Fruit fly (Drosophila melanogaster) whole organism, prepupa: Measurements from ENCODE around the gene CG15429.

Experiments used
- CG10669 ChIP-seq: fragments of 200-800 bp; sonication (Bioruptor generic); optimal IDR thresholded peaks from 3 replicates; lab custom pipeline; 2018; ENCODE audit warnings: missing biosample characterization, mild to moderate bottlenecking, missing genetic modification characterization, moderate library complexity
- CG11294 ChIP-seq: fragments of 200-800 bp; sonication (Bioruptor generic); IDR thresholded peaks from 2 replicates; pipeline ENCODE4 v1.3.6; 2022; ENCODE audit warnings: missing biosample characterization, missing genetic modification characterization
- CG11762 ChIP-seq: fragments of 200-800 bp; sonication (Bioruptor generic); optimal IDR thresholded peaks from 3 replicates; lab custom pipeline; 2016; ENCODE audit warnings: missing biosample characterization, missing genetic modification characterization; ENCODE audit not compliant: insufficient read depth
- CG11902 ChIP-seq: fragments of 200-800 bp; sonication (Bioruptor generic); optimal IDR thresholded peaks from 3 replicates; lab custom pipeline; 2016; ENCODE audit warnings: missing biosample characterization, missing genetic modification characterization
- CG1621 ChIP-seq: fragments of 200-800 bp; sonication (Bioruptor generic); optimal IDR thresholded peaks from 3 replicates; lab custom pipeline; 2018; ENCODE audit warnings: missing biosample characterization, mild to moderate bottlenecking, missing genetic modification characterization
- CG16779 ChIP-seq: fragments of 200-800 bp; sonication (Bioruptor generic); optimal IDR thresholded peaks from 3 replicates; lab custom pipeline; 2017; ENCODE audit warnings: missing biosample characterization, mild to moderate bottlenecking, missing genetic modification characterization
- CG3032 ChIP-seq: fragments of 200-800 bp; optimal IDR thresholded peaks from 2 replicates; lab custom pipeline; 2019; ENCODE audit warnings: missing biosample characterization, mild to moderate bottlenecking, missing genetic modification characterization, moderate library complexity
- CG31627 ChIP-seq: fragments of 200-800 bp; sonication (Bioruptor generic); optimal IDR thresholded peaks from 3 replicates; lab custom pipeline; 2016; ENCODE audit warnings: missing biosample characterization, missing genetic modification characterization
- CG32006 ChIP-seq: fragments of 200-800 bp; sonication (Bioruptor generic); optimal IDR thresholded peaks from 3 replicates; lab custom pipeline; 2017; ENCODE audit warnings: missing biosample characterization, mild to moderate bottlenecking, missing genetic modification characterization
- CG3919 ChIP-seq: fragments of 200-800 bp; sonication (Bioruptor generic); optimal IDR thresholded peaks from 3 replicates; lab custom pipeline; 2016; ENCODE audit warnings: missing biosample characterization, missing genetic modification characterization
- CG4318 ChIP-seq: fragments of 200-800 bp; sonication (Bioruptor generic); optimal IDR thresholded peaks from 3 replicates; lab custom pipeline; 2017; ENCODE audit warnings: missing biosample characterization, mild to moderate bottlenecking, missing genetic modification characterization
- CG6163 ChIP-seq: fragments of 200-800 bp; sonication (Bioruptor generic); IDR thresholded peaks from 3 replicates; pipeline ENCODE4 v1.3.6; 2022; ENCODE audit warnings: missing biosample characterization, missing genetic modification characterization
- CG6276 ChIP-seq: fragments of 200-800 bp; sonication (Bioruptor generic); optimal IDR thresholded peaks from 2 replicates; lab custom pipeline; 2017; ENCODE audit warnings: missing biosample characterization, mild to moderate bottlenecking, missing genetic modification characterization
- CG6792 ChIP-seq: fragments of 200-800 bp; sonication (Bioruptor generic); optimal IDR thresholded peaks from 3 replicates; lab custom pipeline; 2016; ENCODE audit warnings: missing biosample characterization, missing genetic modification characterization
- CG6854 ChIP-seq: fragments of 200-800 bp; sonication (Bioruptor generic); optimal IDR thresholded peaks from 2 replicates; lab custom pipeline; 2017; ENCODE audit warnings: missing biosample characterization, mild to moderate bottlenecking, missing genetic modification characterization
- CG7368 ChIP-seq: fragments of 200-800 bp; sonication (Bioruptor generic); optimal IDR thresholded peaks from 3 replicates; lab custom pipeline; 2016; ENCODE audit warnings: missing biosample characterization, missing genetic modification characterization
- CG8319 ChIP-seq: fragments of 200-800 bp; sonication (Bioruptor generic); optimal IDR thresholded peaks from 3 replicates; lab custom pipeline; 2016; ENCODE audit warnings: missing biosample characterization, missing genetic modification characterization
- CG8632 ChIP-seq: fragments of 200-800 bp; sonication (Bioruptor generic); optimal IDR thresholded peaks from 3 replicates; lab custom pipeline; 2016; ENCODE audit warnings: missing biosample characterization, missing genetic modification characterization
- CG9139 ChIP-seq: fragments of 200-800 bp; sonication (Bioruptor generic); optimal IDR thresholded peaks from 3 replicates; lab custom pipeline; 2017; ENCODE audit warnings: missing biosample characterization, mild to moderate bottlenecking, missing genetic modification characterization
- Eip75B ChIP-seq: fragments of 200-800 bp; sonication (Bioruptor generic); optimal IDR thresholded peaks from 3 replicates; lab custom pipeline; 2016; ENCODE audit warnings: missing biosample characterization, missing genetic modification characterization
- Eip93F ChIP-seq: fragments of 200-800 bp; sonication (Bioruptor generic); optimal IDR thresholded peaks from 2 replicates; lab custom pipeline; 2016; ENCODE audit warnings: missing biosample characterization, mild to moderate bottlenecking, missing genetic modification characterization
- Ets96B ChIP-seq: fragments of 200-800 bp; optimal IDR thresholded peaks from 2 replicates; lab custom pipeline; 2019; ENCODE audit warnings: missing biosample characterization, mild to moderate bottlenecking, missing genetic modification characterization, moderate library complexity
- Gug ChIP-seq: fragments of 200-800 bp; sonication (Bioruptor generic); IDR thresholded peaks from 2 replicates; pipeline ENCODE4 v1.3.6; 2022; ENCODE audit warnings: missing biosample characterization, missing genetic modification characterization
- Hr38 ChIP-seq: sonication (Bioruptor generic); optimal IDR thresholded peaks from 2 replicates; lab custom pipeline; 2016; ENCODE audit warnings: missing biosample characterization, missing genetic modification characterization
- Hr39 ChIP-seq: fragments of 200-800 bp; sonication (Bioruptor generic); optimal IDR thresholded peaks from 2 replicates; lab custom pipeline; 2016; ENCODE audit warnings: missing biosample characterization, missing genetic modification characterization
- Lpt ChIP-seq: fragments of 200-800 bp; sonication (Bioruptor generic); optimal IDR thresholded peaks from 3 replicates; lab custom pipeline; 2016; ENCODE audit warnings: missing biosample characterization, missing genetic modification characterization
- OdsH ChIP-seq: fragments of 200-800 bp; sonication (Bioruptor generic); optimal IDR thresholded peaks from 3 replicates; lab custom pipeline; 2016; ENCODE audit warnings: missing biosample characterization, missing genetic modification characterization
- Smox ChIP-seq: fragments of 200-800 bp; sonication (Bioruptor generic); optimal IDR thresholded peaks from 3 replicates; lab custom pipeline; 2016; ENCODE audit warnings: missing biosample characterization, missing genetic modification characterization
- Sox102F ChIP-seq: fragments of 200-800 bp; sonication (Bioruptor generic); optimal IDR thresholded peaks from 2 replicates; lab custom pipeline; 2016; ENCODE audit warnings: missing biosample characterization, mild to moderate bottlenecking, missing genetic modification characterization
- Sox14 ChIP-seq: fragments of 200-800 bp; sonication (Bioruptor generic); optimal IDR thresholded peaks from 3 replicates; lab custom pipeline; 2016; ENCODE audit warnings: missing biosample characterization, missing genetic modification characterization
- Sox15 ChIP-seq: fragments of 200-800 bp; sonication (Bioruptor generic); optimal IDR thresholded peaks from 3 replicates; lab custom pipeline; 2016; ENCODE audit warnings: missing biosample characterization, missing genetic modification characterization
- acj6 ChIP-seq: fragments of 200-800 bp; sonication (Bioruptor generic); optimal IDR thresholded peaks from 3 replicates; lab custom pipeline; 2016; ENCODE audit warnings: missing biosample characterization, missing genetic modification characterization
- cyc ChIP-seq: fragments of 200-800 bp; sonication (Bioruptor generic); optimal IDR thresholded peaks from 3 replicates; lab custom pipeline; 2016; ENCODE audit warnings: missing biosample characterization, missing genetic modification characterization
- dsx ChIP-seq: fragments of 200-800 bp; optimal IDR thresholded peaks from 3 replicates; lab custom pipeline; 2019; ENCODE audit warnings: missing biosample characterization, mild to moderate bottlenecking, missing genetic modification characterization, moderate library complexity; ENCODE audit not compliant: poor library complexity, severe bottlenecking
- eg ChIP-seq: fragments of 200-800 bp; sonication (Bioruptor generic); IDR thresholded peaks from 3 replicates; pipeline ENCODE4 v1.3.6; 2022; ENCODE audit warnings: missing biosample characterization, missing genetic modification characterization
- esn ChIP-seq: fragments of 200-800 bp; sonication (Bioruptor generic); optimal IDR thresholded peaks from 2 replicates; lab custom pipeline; 2016; ENCODE audit warnings: missing biosample characterization, mild to moderate bottlenecking, missing genetic modification characterization, moderate library complexity
- fd59A ChIP-seq: fragments of 200-800 bp; sonication (Bioruptor generic); optimal IDR thresholded peaks from 2 replicates; lab custom pipeline; 2017; ENCODE audit warnings: missing biosample characterization, mild to moderate bottlenecking, missing genetic modification characterization, missing genetic modification reagents
- fd85E ChIP-seq: fragments of 200-800 bp; sonication (Bioruptor generic); optimal IDR thresholded peaks from 3 replicates; lab custom pipeline; 2016; ENCODE audit warnings: missing biosample characterization, missing genetic modification characterization
- lz ChIP-seq: fragments of 200-800 bp; sonication (Bioruptor generic); optimal IDR thresholded peaks from 3 replicates; lab custom pipeline; 2016; ENCODE audit warnings: missing biosample characterization, missing genetic modification characterization
- net ChIP-seq: fragments of 200-800 bp; sonication (Bioruptor generic); optimal IDR thresholded peaks from 3 replicates; lab custom pipeline; 2016; ENCODE audit warnings: missing biosample characterization, missing genetic modification characterization
- salr ChIP-seq, 2 experiments: fragments of 200-800 bp; sonication (Bioruptor generic); optimal IDR thresholded peaks; 3 replicates each; lab custom pipeline; 2016 to 2018; ENCODE audit warnings: missing biosample characterization in 2 of 2, missing genetic modification characterization in 2 of 2, mild to moderate bottlenecking in 1 of 2
- ss ChIP-seq, 2 experiments: fragments of 200-800 bp; sonication (Bioruptor generic); optimal IDR thresholded peaks; 2 replicates in 1 of 2; 3 replicates in 1 of 2; lab custom pipeline; 2017 to 2018; ENCODE audit warnings: mild to moderate bottlenecking in 2 of 2, missing biosample characterization in 2 of 2, missing genetic modification characterization in 2 of 2, moderate library complexity in 1 of 2
- svp ChIP-seq: fragments of 200-800 bp; sonication (Bioruptor generic); peaks from one replicate; lab custom pipeline; 2016; ENCODE audit warnings: missing biosample characterization, missing genetic modification characterization
- vri ChIP-seq: fragments of 200-800 bp; sonication (Bioruptor generic); optimal IDR thresholded peaks from 3 replicates; lab custom pipeline; 2016; ENCODE audit warnings: missing biosample characterization, mild to moderate bottlenecking, missing genetic modification characterization

Gene CG15429

dm6 chr2L:4348545-4348944 lies 4.2 kb upstream of the CG15429 start (continued):
- TF ChIP-seq vri (GFP tag; lab: Kevin White, UChicago) = no peak
- TF ChIP-seq CG7368 (GFP tag; lab: Kevin White, UChicago) = peak; percentile 75
- TF ChIP-seq svp (GFP tag; lab: Kevin White, UChicago) = peak; percentile 82
- TF ChIP-seq Hr39 (GFP tag; lab: Kevin White, UChicago) = peak; percentile 52
- TF ChIP-seq salr (GFP tag; optimal IDR thresholded peaks at IDR 0.05; lab: Kevin White, UChicago) = peak in 1 of 2 experiments; percentile 46
- TF ChIP-seq CG4318 (GFP tag; lab: Kevin White, UChicago) = no peak
- peak; percentile 67 for TF ChIP-seq Sox15 (GFP tag; lab: Kevin White, UChicago)
- peak; percentile 75 for TF ChIP-seq Eip75B (GFP tag; lab: Kevin White, UChicago)
- TF ChIP-seq CG32006 = peak; percentile 66
- peak; percentile 45 for TF ChIP-seq CG31627
- peak; percentile 78 for TF ChIP-seq CG6792 (GFP tag; lab: Kevin White, UChicago)
- peak; percentile 51 for TF ChIP-seq CG16779 (tag; lab: Kevin White, UChicago)
- TF ChIP-seq lz (GFP tag; lab: Kevin White, UChicago) = peak; percentile 54
- peak; percentile 71 for TF ChIP-seq CG10669 (GFP tag; lab: Kevin White, UChicago)
- peak; percentile 64 for TF ChIP-seq Sox102F
- TF ChIP-seq Hr38 (GFP tag; lab: Kevin White, UChicago) = no peak
- peak; percentile 15 for TF ChIP-seq CG6276 (GFP tag; lab: Kevin White, UChicago)
- peak; percentile 64 for TF ChIP-seq dsx (GFP tag; lab: Kevin White, UChicago)
- TF ChIP-seq CG11902 (GFP tag; lab: Kevin White, UChicago) = peak; percentile 78

dm6 chr2L:4349677-4350076 lies 3.1 kb upstream of the CG15429 start:
- TF ChIP-seq CG3032 (tag; lab: Kevin White, UChicago) = no peak
- TF ChIP-seq lz (GFP tag; lab: Kevin White, UChicago) = no peak
- no peak for TF ChIP-seq CG9139 (GFP tag; lab: Kevin White, UChicago)
- TF ChIP-seq CG3919 (GFP tag; lab: Kevin White, UChicago) = no peak
- no peak for TF ChIP-seq CG16779 (tag; lab: Kevin White, UChicago)
- TF ChIP-seq Ets96B (tag; lab: Kevin White, UChicago) = no peak
- TF ChIP-seq ss (GFP tag; optimal IDR thresholded peaks at IDR 0.05; lab: Kevin White, UChicago) = no peak
- no peak for TF ChIP-seq svp (GFP tag; lab: Kevin White, UChicago)
- TF ChIP-seq CG11902 (GFP tag; lab: Kevin White, UChicago) = no peak
- TF ChIP-seq fd59A = no peak
- TF ChIP-seq Lpt (GFP tag; lab: Kevin White, UChicago) = no peak
- TF ChIP-seq CG1621 (tag; lab: Kevin White, UChicago) = no peak
- TF ChIP-seq CG6854 = no peak
- no peak for TF ChIP-seq net (GFP tag; lab: Kevin White, UChicago)
- no peak for TF ChIP-seq Eip93F (GFP tag; lab: Kevin White, UChicago)
- TF ChIP-seq CG4318 (GFP tag; lab: Kevin White, UChicago) = no peak
- no peak for TF ChIP-seq OdsH (GFP tag; lab: Kevin White, UChicago)
- TF ChIP-seq CG6163 = no peak
- TF ChIP-seq CG11762 = no peak
- TF ChIP-seq CG32006 = no peak

- TF ChIP-seq acj6 (GFP tag; lab: Kevin White, UChicago) = peak; percentile 45
- peak; percentile 14 for TF ChIP-seq CG8632 (GFP tag; lab: Kevin White, UChicago)
- TF ChIP-seq net (GFP tag; lab: Kevin White, UChicago) = no peak
- no peak for TF ChIP-seq CG8319 (GFP tag; lab: Kevin White, UChicago)
- peak; percentile 56 for TF ChIP-seq esn (GFP tag; lab: Kevin White, UChicago)
- TF ChIP-seq OdsH (GFP tag; lab: Kevin White, UChicago) = peak; percentile 31
- TF ChIP-seq CG11294 (GFP tag; lab: Robert Waterston, UW) = no peak
- TF ChIP-seq CG6854 = no peak
- peak; percentile 22 for TF ChIP-seq vri (GFP tag; lab: Kevin White, UChicago)
- peak; percentile 34 for TF ChIP-seq Sox102F
- TF ChIP-seq CG1621 (tag; lab: Kevin White, UChicago) = no peak
- peak; percentile 35 for TF ChIP-seq lz (GFP tag; lab: Kevin White, UChicago)
- no peak for TF ChIP-seq eg (GFP tag; lab: Robert Waterston, UW)
- TF ChIP-seq CG3032 (tag; lab: Kevin White, UChicago) = peak; percentile 51
- TF ChIP-seq CG4318 (GFP tag; lab: Kevin White, UChicago) = no peak
- peak; percentile 35 for TF ChIP-seq Smox (GFP tag; lab: Kevin White, UChicago)
- peak; percentile 66 for TF ChIP-seq CG6163
- TF ChIP-seq Sox14 (GFP tag; lab: Kevin White, UChicago) = peak; percentile 23
- no peak for TF ChIP-seq Gug
- TF ChIP-seq CG6276 (GFP tag; lab: Kevin White, UChicago) = no peak
- no peak for TF ChIP-seq fd85E (GFP tag; lab: Kevin White, UChicago)
- TF ChIP-seq CG11902 (GFP tag; lab: Kevin White, UChicago) = no peak
- peak; percentile 15 for TF ChIP-seq CG32006
- peak; percentile 51 for TF ChIP-seq CG10669 (GFP tag; lab: Kevin White, UChicago)
- no peak for TF ChIP-seq Sox15 (GFP tag; lab: Kevin White, UChicago)
- peak in 1 of 2 experiments; percentile 24 for TF ChIP-seq ss (GFP tag; optimal IDR thresholded peaks at IDR 0.05; lab: Kevin White, UChicago)
- peak; percentile 1 for TF ChIP-seq cyc
Observed at dm6 chr2L:4350683-4351324, 2.0 kb upstream of the CG15429 start.
